Worm (Caenorhabditis elegans): ENCODE measurements around the gene F55C9.14.

F55C9.14 gene

DNA sequence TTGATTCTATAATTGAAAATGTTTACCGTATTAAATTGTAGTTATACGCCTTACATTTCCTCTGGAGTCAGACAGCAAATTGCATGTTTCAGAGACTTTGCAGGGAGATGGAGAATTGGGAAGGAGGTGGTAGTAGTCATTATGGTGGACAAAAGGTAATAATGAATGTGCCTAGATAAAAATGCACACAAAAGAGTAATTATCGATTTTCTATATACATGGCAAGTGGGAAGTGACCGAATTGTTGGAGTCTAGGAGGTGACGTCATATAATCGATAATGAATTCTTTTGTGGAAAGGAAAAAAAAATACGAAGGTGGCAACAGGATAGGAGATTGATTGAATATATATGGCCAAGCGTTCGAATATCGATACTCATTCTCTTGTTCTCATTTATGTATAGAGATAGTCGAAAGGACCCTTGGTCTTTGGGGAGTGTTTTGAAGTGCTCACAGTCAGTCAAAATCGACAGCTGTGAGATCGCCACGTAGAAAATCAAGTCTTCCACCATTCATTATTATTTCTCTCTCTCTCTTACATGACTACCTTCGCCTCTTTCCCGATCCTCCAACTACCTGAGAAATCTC lies 4.3 kb downstream of the F55C9.14 start, which contains the start of the genes fbxb-63 and fbxb-61:
Gene fbxb-63, minus strand, starts transcription at position 142 of the 586 bp plus-strand sequence.
Gene fbxb-61, plus strand, starts transcription at position 536 of the 586 bp plus-strand sequence.
- TF ChIP-seq lsy-2 (tag; optimal IDR thresholded peaks at IDR 0.05) (no peak), unc-55 (GFP tag; optimal IDR thresholded peaks at IDR 0.05) (no peak), ztf-4 (tag; optimal IDR thresholded peaks at IDR 0.05) (no peak), unc-62 (GFP tag; optimal IDR thresholded peaks at IDR 0.05) (no peak), nhr-6 (tag; optimal IDR thresholded peaks at IDR 0.05) (no peak), ztf-11 (tag; optimal IDR thresholded peaks at IDR 0.05) (no peak)

DNA sequence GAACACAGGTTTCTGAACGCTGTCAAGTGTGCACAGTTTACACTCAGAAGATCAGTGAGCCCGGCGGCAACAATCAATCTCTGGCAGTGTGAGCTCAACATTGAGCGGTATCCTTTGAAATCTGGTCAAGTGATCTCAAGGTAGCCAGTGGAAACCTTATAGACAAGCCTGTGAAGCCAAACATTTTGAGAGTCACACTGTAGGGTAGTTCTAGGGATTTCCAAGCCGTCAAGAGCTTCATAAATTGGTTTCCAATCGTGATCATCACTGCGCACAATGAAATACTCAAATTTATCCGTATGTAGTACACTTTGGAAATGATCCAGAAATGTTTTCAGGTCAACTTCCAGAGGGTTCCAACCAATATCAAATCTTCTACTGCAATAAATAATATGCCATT lies 7.5 kb downstream of the F55C9.14 start, which contains the start of gene F55C9.15:
Gene F55C9.15, minus strand, starts transcription at position 101 of the 400 bp plus-strand sequence.
- no peak for TF ChIP-seq fos-1 (tag; optimal IDR thresholded peaks at IDR 0.05)
- no peak for TF ChIP-seq nhr-23 (tag; optimal IDR thresholded peaks at IDR 0.05)
- TF ChIP-seq ama-1 (optimal IDR thresholded peaks at IDR 0.05) = no peak
- no peak for TF ChIP-seq lin-39 (tag; optimal IDR thresholded peaks at IDR 0.05)

DNA sequence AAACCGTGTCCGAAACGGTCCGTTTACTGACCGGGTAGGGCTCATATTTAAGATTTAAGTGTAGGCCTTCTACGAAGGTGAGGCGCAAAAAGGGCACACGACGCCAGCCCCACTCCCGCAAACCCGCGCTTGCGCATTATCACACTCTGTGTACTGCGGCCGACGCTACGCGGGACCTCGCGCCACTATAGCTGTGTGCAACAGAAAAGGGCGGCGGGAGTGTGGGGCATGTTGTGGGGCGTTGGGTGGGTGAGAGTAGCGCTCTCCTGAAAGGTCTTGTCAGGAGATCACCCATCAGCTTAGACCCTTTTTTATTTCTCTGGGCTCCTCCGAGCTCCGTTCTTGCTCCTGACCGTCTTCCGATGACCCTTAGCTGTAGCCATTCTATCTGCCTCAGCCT lies 8.8 kb downstream of the F55C9.14 start:
- TF ChIP-seq skn-1 (tag; optimal IDR thresholded peaks at IDR 0.05) = no peak
- no peak for TF ChIP-seq ceh-82 (tag; optimal IDR thresholded peaks at IDR 0.05)
- no peak for TF ChIP-seq nhr-10 (tag; optimal IDR thresholded peaks at IDR 0.05)
- TF ChIP-seq lin-13 (GFP tag; optimal IDR thresholded peaks at IDR 0.05) = no peak
- TF ChIP-seq dmd-4 (tag; optimal IDR thresholded peaks at IDR 0.05) = no peak
- no peak for TF ChIP-seq ama-1 (optimal IDR thresholded peaks at IDR 0.05)
- no peak for TF ChIP-seq elt-1 (tag; optimal IDR thresholded peaks at IDR 0.05)
- TF ChIP-seq ztf-1 (GFP tag; conservative IDR thresholded peaks at IDR 0.05) = no peak
- no peak for TF ChIP-seq nhr-6 (tag; optimal IDR thresholded peaks at IDR 0.05)
- TF ChIP-seq nhr-11 (tag; optimal IDR thresholded peaks at IDR 0.05) = no peak
- no peak for TF ChIP-seq aly-2 (tag; optimal IDR thresholded peaks at IDR 0.05)
- no peak for TF ChIP-seq gmeb-1 (tag; optimal IDR thresholded peaks at IDR 0.05)
- no peak for TF ChIP-seq unc-39 (tag; optimal IDR thresholded peaks at IDR 0.05)
- TF ChIP-seq sma-3 (GFP tag; optimal IDR thresholded peaks at IDR 0.05) = no peak
- no peak for TF ChIP-seq mbf-1 (tag; optimal IDR thresholded peaks at IDR 0.05)
- no peak for TF ChIP-seq nhr-21 (tag; optimal IDR thresholded peaks at IDR 0.05)

DNA sequence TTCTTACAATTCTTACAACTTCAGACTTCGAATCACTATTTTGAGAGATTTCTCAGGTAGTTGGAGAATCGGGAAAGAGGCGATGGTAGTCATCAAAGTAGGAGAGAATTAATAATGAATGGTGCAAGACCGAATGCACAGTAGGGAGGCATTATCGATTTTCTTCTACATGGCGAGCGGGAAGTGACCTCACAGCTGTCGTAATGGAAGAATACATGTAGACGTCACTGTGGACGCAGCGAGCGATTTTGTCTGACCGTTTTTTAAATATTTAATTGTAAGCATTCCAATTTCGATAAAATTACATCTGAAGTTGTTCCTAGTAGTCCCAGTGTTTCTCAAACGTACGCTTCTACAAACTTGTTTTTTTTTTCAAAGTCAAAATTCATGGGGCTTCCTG lies 10.2 kb downstream of the F55C9.14 start, which contains the start of gene F55C9.11:
Gene F55C9.11, minus strand, starts transcription at position 101 of the 400 bp plus-strand sequence.
- no peak for TF ChIP-seq nhr-129 (tag; optimal IDR thresholded peaks at IDR 0.05)
- no peak for TF ChIP-seq alr-1 (tag; optimal IDR thresholded peaks at IDR 0.05)
- TF ChIP-seq ceh-82 (tag; optimal IDR thresholded peaks at IDR 0.05) = no peak
- no peak for TF ChIP-seq nhr-11 (tag; optimal IDR thresholded peaks at IDR 0.05)
- TF ChIP-seq zag-1 (tag; optimal IDR thresholded peaks at IDR 0.05) = no peak
- TF ChIP-seq lin-39 (tag; optimal IDR thresholded peaks at IDR 0.05) = no peak
- no peak for TF ChIP-seq elt-1 (tag; optimal IDR thresholded peaks at IDR 0.05)
- no peak for TF ChIP-seq crh-2 (tag; optimal IDR thresholded peaks at IDR 0.05)
- TF ChIP-seq mbf-1 (tag; optimal IDR thresholded peaks at IDR 0.05) = no peak
- TF ChIP-seq unc-62 (GFP tag; optimal IDR thresholded peaks at IDR 0.05) = no peak
- no peak for TF ChIP-seq ztf-1 (GFP tag; conservative IDR thresholded peaks at IDR 0.05)
- no peak for TF ChIP-seq Y55F3AM.14 (GFP tag; optimal IDR thresholded peaks at IDR 0.05)
- TF ChIP-seq dmd-4 (tag; optimal IDR thresholded peaks at IDR 0.05) = no peak
- TF ChIP-seq blmp-1 (tag; optimal IDR thresholded peaks at IDR 0.05; ENCODE audit: insufficient read depth) = no peak
- TF ChIP-seq snpc-4 (tag; optimal IDR thresholded peaks at IDR 0.05) = no peak
- no peak for TF ChIP-seq fos-1 (tag; optimal IDR thresholded peaks at IDR 0.05)
- TF ChIP-seq unc-39 (tag; optimal IDR thresholded peaks at IDR 0.05) = no peak
- no peak for TF ChIP-seq F13H6.1 (tag; optimal IDR thresholded peaks at IDR 0.05)
- TF ChIP-seq elt-3 (tag; optimal IDR thresholded peaks at IDR 0.05) = no peak
- TF ChIP-seq lsy-2 (tag; optimal IDR thresholded peaks at IDR 0.05) = no peak

DNA sequence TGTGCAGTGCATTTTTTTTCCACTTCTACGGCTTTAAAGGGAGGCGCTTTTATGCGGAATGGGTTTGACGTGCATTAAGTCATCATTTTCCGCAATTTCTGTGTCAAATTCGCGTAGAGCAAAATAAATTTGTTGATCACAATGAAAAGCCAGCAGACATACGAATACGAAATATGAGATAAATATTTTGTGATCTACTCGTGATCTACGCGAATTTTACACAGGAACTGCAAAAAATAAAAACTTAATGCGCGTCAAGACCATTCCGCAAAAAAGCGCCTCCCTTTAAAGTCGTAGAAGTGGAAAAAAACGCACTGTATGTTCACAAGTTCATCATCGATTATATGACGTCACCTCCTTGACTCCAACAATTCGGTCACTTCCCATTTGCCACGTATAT lies 12.0 kb downstream of the F55C9.14 start, which contains the start of gene C43D7.8:
Gene C43D7.8, minus strand, starts transcription at position 101 of the 400 bp plus-strand sequence.
- no peak for TF ChIP-seq ztf-4 (tag; optimal IDR thresholded peaks at IDR 0.05)
- no peak for TF ChIP-seq F13H6.1 (tag; optimal IDR thresholded peaks at IDR 0.05)
- TF ChIP-seq zag-1 (tag; optimal IDR thresholded peaks at IDR 0.05) = no peak
- no peak for TF ChIP-seq lin-13 (GFP tag; optimal IDR thresholded peaks at IDR 0.05)
- no peak for TF ChIP-seq peb-1 (tag; optimal IDR thresholded peaks at IDR 0.05)
- TF ChIP-seq ama-1 (optimal IDR thresholded peaks at IDR 0.05) = no peak
- TF ChIP-seq nhr-11 (tag; optimal IDR thresholded peaks at IDR 0.05) = no peak
- TF ChIP-seq snpc-4 (tag; optimal IDR thresholded peaks at IDR 0.05) = no peak
- no peak for TF ChIP-seq nhr-237 (tag; optimal IDR thresholded peaks at IDR 0.05)
- no peak for TF ChIP-seq lin-39 (tag; optimal IDR thresholded peaks at IDR 0.05)
- TF ChIP-seq fos-1 (tag; optimal IDR thresholded peaks at IDR 0.05) = no peak
- no peak for TF ChIP-seq sem-4 (tag; optimal IDR thresholded peaks at IDR 0.05)
- no peak for TF ChIP-seq mab-5 (tag; optimal IDR thresholded peaks at IDR 0.05)

Data from whole organism, L2 larva.